Fruit fly (Drosophila melanogaster) whole organism, adult: ENCODE results near the gene CG13084.

Experiments
- CG14711 ChIP-seq: fragments of 200-800 bp; sonication (Bioruptor generic); optimal IDR thresholded peaks from 2 replicates; lab custom pipeline; 2018; ENCODE audit warnings: missing biosample characterization, mild to moderate bottlenecking, missing genetic modification characterization, moderate library complexity
- CG7101 ChIP-seq: fragments of 200-800 bp; sonication (Bioruptor generic); optimal IDR thresholded peaks from 2 replicates; lab custom pipeline; 2018; ENCODE audit warnings: missing biosample characterization, mild to moderate bottlenecking, missing genetic modification characterization, moderate library complexity
- Hr96 ChIP-seq: fragments of 200-800 bp; sonication (Bioruptor generic); optimal IDR thresholded peaks from 2 replicates; lab custom pipeline; 2016; ENCODE audit warnings: missing biosample characterization, missing genetic modification characterization
- bab1 ChIP-seq: fragments of 200-800 bp; sonication (Bioruptor generic); optimal IDR thresholded peaks from 3 replicates; lab custom pipeline; 2019; ENCODE audit warnings: missing biosample characterization, mild to moderate bottlenecking, missing genetic modification characterization, moderate library complexity
- pad ChIP-seq: fragments of 200-800 bp; sonication (Bioruptor generic); optimal IDR thresholded peaks from 3 replicates; lab custom pipeline; 2017; ENCODE audit warnings: missing biosample characterization, missing genetic modification characterization, mild to moderate bottlenecking, moderate library complexity, missing genetic modification reagents

- no peak for TF ChIP-seq CG14711 (tag; lab: Kevin White, UChicago)
- TF ChIP-seq CG7101 (tag; lab: Kevin White, UChicago): no peak
- TF ChIP-seq bab1 (GFP tag; lab: Kevin White, UChicago): no peak
- TF ChIP-seq Hr96 (GFP tag; lab: Kevin White, UChicago): no peak
- TF ChIP-seq pad (GFP tag; lab: Kevin White, UChicago): no peak
Measured at dm6 chr2L:19442627-19443026, 42.1 kb upstream of the CG13084 start, which contains the start of gene CG10237.
